Worm (Caenorhabditis elegans) whole organism, young adult: ENCODE measurements around the gene Y54G2A.10.

Source experiments
- B0035.1 ChIP-seq: sonication (generic microtip); optimal IDR thresholded peaks from 2 replicates; lab custom pipeline; 2016; ENCODE audit warnings: missing genetic modification characterization, mild to moderate bottlenecking, missing compliant biosample characterization, missing genotype, missing genetic modification reagents
- B0261.1 ChIP-seq: sonication (generic microtip); optimal IDR thresholded peaks from 2 replicates; lab custom pipeline; 2016; ENCODE audit warnings: mild to moderate bottlenecking, missing genetic modification characterization, moderate library complexity, missing compliant biosample characterization
- D2030.7 ChIP-seq: fragments of 200-800 bp; sonication (Bioruptor generic); IDR thresholded peaks from 2 replicates; pipeline ENCODE4 v1.3.6; 2022; ENCODE audit warnings: missing genetic modification reagents, missing genetic modification characterization, missing compliant biosample characterization
- F22D6.2 ChIP-seq: sonication (generic microtip); optimal IDR thresholded peaks from 2 replicates; lab custom pipeline; 2016; ENCODE audit warnings: mild to moderate bottlenecking, missing genetic modification characterization, missing compliant biosample characterization
- F23B12.7 ChIP-seq: sonication (generic microtip); optimal IDR thresholded peaks from 2 replicates; lab custom pipeline; 2017; ENCODE audit warnings: missing genetic modification characterization, mild to moderate bottlenecking, missing compliant biosample characterization, antibody characterized with exemption, moderate library complexity; ENCODE audit not compliant: insufficient read depth
- F39B2.1 ChIP-seq: fragments of 200-800 bp; sonication (Bioruptor generic); IDR thresholded peaks from 2 replicates; pipeline ENCODE4 v1.3.6; 2022; ENCODE audit warnings: missing genetic modification reagents, missing genetic modification characterization, missing compliant biosample characterization
- F55B11.4 ChIP-seq: sonication (generic microtip); optimal IDR thresholded peaks from 2 replicates; lab custom pipeline; 2016; ENCODE audit warnings: missing compliant biosample characterization, missing genetic modification characterization, borderline replicate concordance; ENCODE audit not compliant: insufficient read depth
- F57C9.4 ChIP-seq: sonication (generic microtip); optimal IDR thresholded peaks from 2 replicates; lab custom pipeline; 2017; ENCODE audit warnings: mild to moderate bottlenecking, missing genetic modification characterization, missing compliant biosample characterization
- K11D2.4 ChIP-seq: fragments of 200-800 bp; sonication (Bioruptor generic); IDR thresholded peaks from 2 replicates; pipeline ENCODE4 v1.3.6; 2022; ENCODE audit warnings: missing genetic modification reagents, missing genetic modification characterization, missing compliant biosample characterization
- Y79H2A.3 ChIP-seq: fragments of 200-800 bp; sonication (Bioruptor generic); conservative IDR thresholded peaks from 2 replicates; pipeline ENCODE4 v1.3.6; 2022; ENCODE audit warnings: missing genetic modification reagents, missing genetic modification characterization, missing compliant biosample characterization
- Y95B8A.8 ChIP-seq: fragments of 200-800 bp; sonication (Bioruptor generic); IDR thresholded peaks from 2 replicates; pipeline ENCODE4 v1.3.6; 2022; ENCODE audit warnings: missing genetic modification reagents, missing genetic modification characterization, missing compliant biosample characterization
- ZK185.1 ChIP-seq: sonication (generic microtip); optimal IDR thresholded peaks from 2 replicates; lab custom pipeline; 2016; ENCODE audit warnings: mild to moderate bottlenecking, missing genetic modification characterization, missing compliant biosample characterization; ENCODE audit not compliant: poor library complexity, severe bottlenecking
- aptf-3 ChIP-seq: fragments of 200-800 bp; sonication (Bioruptor generic); IDR thresholded peaks from 2 replicates; pipeline ENCODE4 v1.3.6; 2022; ENCODE audit warnings: missing genetic modification characterization, missing compliant biosample characterization
- athp-1 ChIP-seq: sonication (generic microtip); optimal IDR thresholded peaks from 2 replicates; lab custom pipeline; 2017; ENCODE audit warnings: mild to moderate bottlenecking, missing genetic modification characterization, missing compliant biosample characterization
- attf-6 ChIP-seq: fragments of 200-800 bp; sonication (Bioruptor generic); IDR thresholded peaks from 2 replicates; pipeline ENCODE4 v1.3.6; 2022; ENCODE audit warnings: missing genetic modification reagents, missing genetic modification characterization, missing compliant biosample characterization
- bed-1 ChIP-seq: fragments of 200-800 bp; sonication (Bioruptor generic); IDR thresholded peaks from 2 replicates; pipeline ENCODE4 v1.3.6; 2022; ENCODE audit warnings: missing genetic modification reagents, missing genetic modification characterization, missing compliant biosample characterization
- bed-2 ChIP-seq: fragments of 200-800 bp; sonication (Bioruptor generic); IDR thresholded peaks from 2 replicates; pipeline ENCODE4 v1.3.6; 2022; ENCODE audit warnings: missing genetic modification reagents, missing genetic modification characterization, missing compliant biosample characterization
- ccch-3 ChIP-seq: fragments of 200-800 bp; sonication (Bioruptor generic); optimal IDR thresholded peaks from 2 replicates; lab custom pipeline; 2018; ENCODE audit warnings: mild to moderate bottlenecking, missing genetic modification characterization, missing compliant biosample characterization
- cebp-1 ChIP-seq, 2 experiments: fragments of 200-800 bp in 1 of 2; sonication (Bioruptor generic) in 1 of 2; sonication (generic microtip) in 1 of 2; IDR thresholded peaks in 1 of 2; optimal IDR thresholded peaks in 1 of 2; 2 replicates each; pipeline versions ENCODE4 v1.3.6 to Lab custom; 2017 to 2022; ENCODE audit warnings: missing compliant biosample characterization in 2 of 2, missing genetic modification characterization in 2 of 2, mild to moderate bottlenecking in 1 of 2, missing genetic modification reagents in 1 of 2, moderate library complexity in 1 of 2
- ceh-100 ChIP-seq: fragments of 200-800 bp; sonication (Bioruptor generic); IDR thresholded peaks from 2 replicates; pipeline ENCODE4 v1.3.6; 2022; ENCODE audit warnings: missing genetic modification reagents, missing genetic modification characterization, missing compliant biosample characterization
- ceh-79 ChIP-seq: sonication (generic microtip); optimal IDR thresholded peaks from 2 replicates; lab custom pipeline; 2017; ENCODE audit warnings: mild to moderate bottlenecking, missing genetic modification characterization, missing compliant biosample characterization
- ceh-91 ChIP-seq: fragments of 200-800 bp; sonication (Bioruptor generic); IDR thresholded peaks from 2 replicates; pipeline ENCODE4 v1.3.6; 2022; ENCODE audit warnings: missing genetic modification reagents, missing genetic modification characterization, missing compliant biosample characterization
- dpl-1 ChIP-seq: fragments of 150-350 bp; optimal IDR thresholded peaks from 2 replicates; lab custom pipeline; 2014; ENCODE audit warnings: missing biosample characterization, missing genetic modification reagents, missing genetic modification characterization
- efl-1 ChIP-seq: fragments of 150-350 bp; optimal IDR thresholded peaks from 2 replicates; lab custom pipeline; 2014; ENCODE audit warnings: missing biosample characterization, missing genetic modification reagents, missing genetic modification characterization
- gei-17 ChIP-seq: fragments of 200-800 bp; sonication (Bioruptor generic); optimal IDR thresholded peaks from 2 replicates; lab custom pipeline; 2018; ENCODE audit warnings: mild to moderate bottlenecking, missing genetic modification characterization, missing compliant biosample characterization
- him-1 ChIP-seq: sonication (generic microtip); optimal IDR thresholded peaks from 2 replicates; lab custom pipeline; 2016; ENCODE audit warnings: missing genotype, missing genetic modification reagents, missing genetic modification characterization, missing compliant biosample characterization
- hmg-1.2 ChIP-seq: fragments of 200-800 bp; sonication (Bioruptor generic); IDR thresholded peaks from 2 replicates; pipeline ENCODE4 v1.3.6; 2022; ENCODE audit warnings: missing genetic modification reagents, missing genetic modification characterization, missing compliant biosample characterization
- hrde-1 ChIP-seq: sonication (generic microtip); optimal IDR thresholded peaks from 2 replicates; lab custom pipeline; 2016; ENCODE audit warnings: missing genetic modification characterization, mild to moderate bottlenecking, missing compliant biosample characterization, moderate library complexity, missing genotype, missing genetic modification reagents, borderline replicate concordance
- lin-26 ChIP-seq: fragments of 200-800 bp; sonication (Bioruptor generic); IDR thresholded peaks from 2 replicates; pipeline ENCODE4 v1.3.6; 2022; ENCODE audit warnings: missing genetic modification reagents, missing genetic modification characterization, missing compliant biosample characterization
- lin-35 ChIP-seq, 3 experiments: fragments of 150-350 bp in 2 of 3; sonication (generic microtip) in 1 of 3; optimal IDR thresholded peaks; 2 replicates each; lab custom pipeline; 2014 to 2018; ENCODE audit warnings: missing biosample characterization in 3 of 3, missing genetic modification characterization in 3 of 3, missing genetic modification reagents in 3 of 3
- lin-40 ChIP-seq: sonication (generic microtip); optimal IDR thresholded peaks from 2 replicates; lab custom pipeline; 2016; ENCODE audit warnings: missing genetic modification characterization, mild to moderate bottlenecking, missing compliant biosample characterization, missing genotype, missing genetic modification reagents
- lin-54 ChIP-seq: fragments of 200-800 bp; sonication (Bioruptor generic); optimal IDR thresholded peaks from 2 replicates; lab custom pipeline; 2018; ENCODE audit warnings: mild to moderate bottlenecking, missing genetic modification characterization, missing compliant biosample characterization
- lsl-1 ChIP-seq: fragments of 200-800 bp; sonication (Bioruptor generic); optimal IDR thresholded peaks from 2 replicates; lab custom pipeline; 2018; ENCODE audit warnings: mild to moderate bottlenecking, missing genetic modification characterization, moderate library complexity, missing compliant biosample characterization
- lsy-27 ChIP-seq: sonication (generic microtip); optimal IDR thresholded peaks from 2 replicates; lab custom pipeline; 2017; ENCODE audit warnings: missing genetic modification characterization, mild to moderate bottlenecking, missing compliant biosample characterization, antibody characterized with exemption, missing genotype, borderline replicate concordance; ENCODE audit not compliant: insufficient read depth
- madf-6 ChIP-seq: fragments of 200-800 bp; sonication (Bioruptor generic); IDR thresholded peaks from 2 replicates; pipeline ENCODE4 v1.3.6; 2022; ENCODE audit warnings: missing genetic modification reagents, missing genetic modification characterization, missing compliant biosample characterization
- nfya-2 ChIP-seq: fragments of 200-800 bp; sonication (Bioruptor generic); IDR thresholded peaks from 2 replicates; pipeline ENCODE4 v1.3.6; 2022; ENCODE audit warnings: missing genetic modification reagents, missing genetic modification characterization, missing compliant biosample characterization
- nfyb-1 ChIP-seq: fragments of 200-800 bp; sonication (Bioruptor generic); IDR thresholded peaks from 2 replicates; pipeline ENCODE4 v1.3.6; 2022; ENCODE audit warnings: missing genetic modification reagents, missing genetic modification characterization, missing compliant biosample characterization
- nhr-179 ChIP-seq: sonication (generic microtip); optimal IDR thresholded peaks from 2 replicates; lab custom pipeline; 2016; ENCODE audit warnings: mild to moderate bottlenecking, missing genetic modification characterization, missing compliant biosample characterization
- nhr-80 ChIP-seq: sonication (generic microtip); optimal IDR thresholded peaks from 2 replicates; lab custom pipeline; 2016; ENCODE audit warnings: missing genetic modification characterization, missing compliant biosample characterization
- rpc-1 ChIP-seq, 2 experiments: fragments of 150-350 bp in 1 of 2; sonication (generic microtip) in 1 of 2; optimal IDR thresholded peaks; 2 replicates each; lab custom pipeline; 2014 to 2018; ENCODE audit warnings: missing biosample characterization in 1 of 2, missing genetic modification characterization in 1 of 2, missing genetic modification reagents in 1 of 2, missing genotype in 1 of 2
- sptf-2 ChIP-seq: fragments of 200-800 bp; sonication (Bioruptor generic); optimal IDR thresholded peaks from 2 replicates; lab custom pipeline; 2018; ENCODE audit warnings: mild to moderate bottlenecking, missing genetic modification characterization, missing compliant biosample characterization
- ztf-18 ChIP-seq: sonication (generic microtip); optimal IDR thresholded peaks from 2 replicates; lab custom pipeline; 2016; ENCODE audit warnings: missing genotype, mild to moderate bottlenecking, missing genetic modification characterization, missing compliant biosample characterization
- ztf-25 ChIP-seq: fragments of 200-800 bp; sonication (Bioruptor generic); IDR thresholded peaks from 2 replicates; pipeline ENCODE4 v1.3.6; 2022; ENCODE audit warnings: missing genetic modification reagents, missing genetic modification characterization, missing compliant biosample characterization
- ztf-26 ChIP-seq: sonication (generic microtip); optimal IDR thresholded peaks from 2 replicates; lab custom pipeline; 2017; ENCODE audit warnings: missing genetic modification characterization, missing compliant biosample characterization

Y54G2A.10 gene

ce11 chrIV:2802193-2802592, 2.7 kb downstream of the Y54G2A.10 start (continued):
- no peak for TF ChIP-seq cebp-1 (GFP tag; IDR thresholded peaks at IDR 0.05; lab: Robert Waterston, UW)
- peak; percentile 16 for TF ChIP-seq cebp-1 (tag; optimal IDR thresholded peaks at IDR 0.05; lab: Kevin White, UChicago)
- TF ChIP-seq lsl-1, result peak; percentile 9
- TF ChIP-seq ceh-100 (GFP tag; lab: Robert Waterston, UW), result no peak
- no peak for TF ChIP-seq F55B11.4 (tag; lab: Kevin White, UChicago)
- peak; percentile 37 for TF ChIP-seq athp-1 (tag; lab: Kevin White, UChicago)
- TF ChIP-seq K11D2.4, result no peak
- TF ChIP-seq lin-26 (GFP tag; lab: Robert Waterston, UW), result peak; percentile 86
- TF ChIP-seq efl-1 (GFP tag; lab: Kevin White, UChicago), result no peak
- TF ChIP-seq hrde-1 (tag; lab: Kevin White, UChicago), result no peak
- TF ChIP-seq lin-54 (GFP tag; lab: Kevin White, UChicago), result peak; percentile 53
- TF ChIP-seq madf-6 (GFP tag; lab: Robert Waterston, UW), result peak; percentile 58; the same call in 1 of the 2 replicates
- TF ChIP-seq Y95B8A.8, result no peak
- TF ChIP-seq nfya-2 (GFP tag; lab: Robert Waterston, UW), result no peak
- TF ChIP-seq aptf-3 (GFP tag; lab: Robert Waterston, UW), result no peak
- peak; percentile 52; the same call in 1 of the 2 replicates for TF ChIP-seq D2030.7
- TF ChIP-seq gei-17, result no peak
- TF ChIP-seq ceh-91 (GFP tag; lab: Robert Waterston, UW), result no peak
- peak; percentile 29 for TF ChIP-seq F23B12.7 (tag; lab: Kevin White, UChicago)
- TF ChIP-seq him-1 (tag; lab: Kevin White, UChicago), result no peak
- TF ChIP-seq F22D6.2 (tag; lab: Kevin White, UChicago), result no peak
- no peak for TF ChIP-seq Y79H2A.3 (GFP tag; lab: Robert Waterston, UW)
- no peak for TF ChIP-seq ccch-3 (GFP tag; lab: Kevin White, UChicago)
- TF ChIP-seq lin-40 (tag; lab: Kevin White, UChicago), result no peak
- no peak for TF ChIP-seq bed-2 (GFP tag; lab: Robert Waterston, UW)
- no peak for TF ChIP-seq F57C9.4 (tag; lab: Kevin White, UChicago)
- peak; percentile 66 for TF ChIP-seq rpc-1 (optimal IDR thresholded peaks at IDR 0.05; lab: Kevin White, UChicago)
- peak; percentile 85 for TF ChIP-seq rpc-1 (tag; optimal IDR thresholded peaks at IDR 0.05; lab: Kevin White, UChicago)
- TF ChIP-seq nfyb-1 (GFP tag; lab: Robert Waterston, UW), result no peak
- no peak for TF ChIP-seq nhr-179 (tag; lab: Kevin White, UChicago)

- TF ChIP-seq B0261.1 (tag; lab: Kevin White, UChicago) (no peak), ZK185.1 (tag; lab: Kevin White, UChicago) (no peak), attf-6 (GFP tag; lab: Robert Waterston, UW) (no peak), hmg-1.2 (no peak), bed-1 (GFP tag; lab: Robert Waterston, UW) (no peak), ceh-79 (tag; lab: Kevin White, UChicago) (no peak)
- TF ChIP-seq, all 124 proteins: peak for 0
Measured at ce11 chrIV:2803652-2804051, 4.2 kb downstream of the Y54G2A.10 start, which contains the start of gene Y54G2A.32. TSS of gene Y54G2A.32 (plus strand) at chrIV:2803952.

- TF ChIP-seq him-1 (tag; lab: Kevin White, UChicago) (peak; percentile 79), B0035.1 (tag; lab: Kevin White, UChicago) (peak; percentile 50), attf-6 (GFP tag; lab: Robert Waterston, UW) (0 out of 2 replicates have a peak, but pooled peaks have one; percentile 52), ztf-25 (peak; percentile 90; the same call in 1 of the 2 replicates), ztf-26 (peak; percentile 43), ztf-18 (peak; percentile 84), lsy-27 (tag; lab: Kevin White, UChicago) (peak; percentile 59), hrde-1 (tag; lab: Kevin White, UChicago) (peak; percentile 87), F22D6.2 (tag; lab: Kevin White, UChicago) (peak; percentile 52), nhr-80 (peak; percentile 97), lin-35 (GFP tag; optimal IDR thresholded peaks at IDR 0.05; lab: Kevin White, UChicago) (peak in 2 of 3 experiments; percentile 35 to 40), dpl-1 (GFP tag; lab: Kevin White, UChicago) (no peak), sptf-2 (GFP tag; lab: Kevin White, UChicago) (peak; percentile 84), F39B2.1 (GFP tag; lab: Robert Waterston, UW) (no peak), F57C9.4 (tag; lab: Kevin White, UChicago) (no peak), D2030.7 (peak; percentile 74)
Measured at ce11 chrIV:2805525-2805924, 6.0 kb downstream of the Y54G2A.10 start, which contains the start of gene Y54G2A.45. TSS of gene Y54G2A.45 (plus strand) at chrIV:2805857.
